Worm (Caenorhabditis elegans) whole organism, early embryonic: ENCODE data around the gene srh-270.

Experiments
- F13C5.2 ChIP-seq: sonication (generic microtip); optimal IDR thresholded peaks from 2 replicates; lab custom pipeline; 2017; ENCODE audit warnings: mild to moderate bottlenecking, missing genetic modification characterization, inconsistent platforms, missing compliant biosample characterization
- aly-1 ChIP-seq: sonication (generic microtip); optimal IDR thresholded peaks from 2 replicates; lab custom pipeline; 2016; ENCODE audit warnings: missing genetic modification characterization, missing compliant biosample characterization
- ama-1 ChIP-seq: fragments of 150-350 bp; optimal IDR thresholded peaks from 2 replicates; lab custom pipeline; 2014
- ceh-13 ChIP-seq: fragments of 200-800 bp; sonication (Bioruptor generic); optimal IDR thresholded peaks from 2 replicates; lab custom pipeline; 2018; ENCODE audit warnings: mild to moderate bottlenecking, missing genetic modification characterization, missing compliant biosample characterization
- ceh-36 ChIP-seq: sonication (generic microtip); optimal IDR thresholded peaks from 2 replicates; lab custom pipeline; 2016; ENCODE audit warnings: missing genetic modification characterization, inconsistent platforms, missing compliant biosample characterization
- ets-7 ChIP-seq: sonication (generic microtip); optimal IDR thresholded peaks from 2 replicates; lab custom pipeline; 2016; ENCODE audit warnings: missing genotype, missing genetic modification characterization, missing compliant biosample characterization
- hmbx-1 ChIP-seq: sonication (generic microtip); optimal IDR thresholded peaks from 2 replicates; lab custom pipeline; 2016; ENCODE audit warnings: mild to moderate bottlenecking, missing genetic modification characterization, missing compliant biosample characterization
- hmg-4 ChIP-seq: fragments of 200-800 bp; sonication (Bioruptor generic); optimal IDR thresholded peaks from 2 replicates; lab custom pipeline; 2018; ENCODE audit warnings: mild to moderate bottlenecking, missing genetic modification characterization, missing compliant biosample characterization
- hnd-1 ChIP-seq: sonication (generic microtip); optimal IDR thresholded peaks from 2 replicates; lab custom pipeline; 2016; ENCODE audit warnings: missing genetic modification characterization, missing compliant biosample characterization
- tbx-11 ChIP-seq: fragments of 200-800 bp; sonication (Bioruptor generic); IDR thresholded peaks from 2 replicates; pipeline ENCODE4 v1.3.6; 2022; ENCODE audit warnings: missing genetic modification characterization, missing compliant biosample characterization
- tra-4 ChIP-seq: sonication (generic microtip); optimal IDR thresholded peaks from 2 replicates; lab custom pipeline; 2017; ENCODE audit warnings: missing genetic modification characterization, missing compliant biosample characterization

- TF ChIP-seq hnd-1 (tag; lab: Kevin White, UChicago) (no peak), F13C5.2 (no peak), aly-1 (no peak), ceh-36 (tag; lab: Kevin White, UChicago) (no peak), ets-7 (no peak), ama-1 (no peak), tbx-11 (GFP tag; lab: Robert Waterston, UW) (no peak), tra-4 (tag; lab: Kevin White, UChicago) (no peak), hmbx-1 (tag; lab: Kevin White, UChicago) (no peak), ceh-13 (GFP tag; lab: Kevin White, UChicago) (no peak), hmg-4 (GFP tag; lab: Kevin White, UChicago) (no peak)
Measured at ce11 chrV:2815956-2816355, 45.4 kb downstream of the srh-270 start, which contains the start of gene F54E2.5.
